Fruit fly (Drosophila melanogaster) whole organism: Measurements from ENCODE around the gene CG43098.

Experiments
- CG8478 ChIP-seq: fragments of >200 bp; optimal IDR thresholded peaks from 2 replicates; lab custom pipeline; 2018; ENCODE audit warnings: inconsistent platforms
- Dll ChIP-seq: fragments of >200 bp; optimal IDR thresholded peaks from 2 replicates; lab custom pipeline; 2017
- EcR ChIP-seq, 2 experiments: fragments of >200 bp; optimal IDR thresholded peaks; 2 replicates each; lab custom pipeline; 2017; ENCODE audit warnings: missing biosample characterization in 2 of 2, missing genetic modification characterization in 2 of 2, missing genetic modification reagents in 2 of 2
- pan ChIP-seq: fragments of >200 bp; optimal IDR thresholded peaks from 2 replicates; lab custom pipeline; 2017
- psq ChIP-seq: fragments of >200 bp; optimal IDR thresholded peaks from 2 replicates; lab custom pipeline; 2017
- usp ChIP-seq: fragments of >200 bp; optimal IDR thresholded peaks from 2 replicates; lab custom pipeline; 2017; ENCODE audit warnings: missing biosample characterization, missing genetic modification characterization, mixed read lengths

CG43098 gene

dm6 chr3L:3707929-3708328, 49.1 kb downstream of the CG43098 start:
- TF ChIP-seq CG8478 (no peak), usp (GFP tag; lab: Kevin White, UChicago) (no peak), Dll (lab: Kevin White, UChicago) (no peak), pan (lab: Kevin White, UChicago) (no peak), EcR (GFP tag; optimal IDR thresholded peaks at IDR 0.05; lab: Kevin White, UChicago) (no peak), psq (lab: Kevin White, UChicago) (no peak)
